Worm (Caenorhabditis elegans) whole organism, young adult: ENCODE measurements around the gene nuaf-1.

Experiments
- B0261.1 ChIP-seq: sonication (generic microtip); optimal IDR thresholded peaks from 2 replicates; lab custom pipeline; 2016; ENCODE audit warnings: mild to moderate bottlenecking, missing genetic modification characterization, moderate library complexity, missing compliant biosample characterization
- B0336.3 ChIP-seq: fragments of 200-800 bp; sonication (Bioruptor generic); IDR thresholded peaks from 2 replicates; pipeline ENCODE4 v1.3.6; 2022; ENCODE audit warnings: missing genetic modification characterization, missing compliant biosample characterization
- C06A6.2 ChIP-seq: fragments of 200-800 bp; sonication (Bioruptor generic); conservative IDR thresholded peaks from 2 replicates; pipeline ENCODE4 v1.3.6; 2022; ENCODE audit warnings: missing genetic modification characterization, missing compliant biosample characterization
- F10E7.11 ChIP-seq: sonication (generic microtip); optimal IDR thresholded peaks from 2 replicates; lab custom pipeline; 2017; ENCODE audit warnings: mild to moderate bottlenecking, missing genetic modification characterization, moderate library complexity, missing compliant biosample characterization
- F22D6.2 ChIP-seq: sonication (generic microtip); optimal IDR thresholded peaks from 2 replicates; lab custom pipeline; 2016; ENCODE audit warnings: mild to moderate bottlenecking, missing genetic modification characterization, missing compliant biosample characterization
- F33H1.4 ChIP-seq: fragments of 200-800 bp; sonication (Bioruptor generic); IDR thresholded peaks from 2 replicates; pipeline ENCODE4 v1.3.6; 2022; ENCODE audit warnings: missing genetic modification reagents, missing genetic modification characterization, missing compliant biosample characterization
- F52B5.7 ChIP-seq: sonication (generic microtip); optimal IDR thresholded peaks from 2 replicates; lab custom pipeline; 2016; ENCODE audit warnings: mild to moderate bottlenecking, missing genetic modification characterization, missing compliant biosample characterization
- F55B11.4 ChIP-seq: sonication (generic microtip); optimal IDR thresholded peaks from 2 replicates; lab custom pipeline; 2016; ENCODE audit warnings: missing compliant biosample characterization, missing genetic modification characterization, borderline replicate concordance; ENCODE audit not compliant: insufficient read depth
- K12H6.12 ChIP-seq: fragments of 200-800 bp; sonication (Bioruptor generic); optimal IDR thresholded peaks from 2 replicates; lab custom pipeline; 2018; ENCODE audit warnings: mild to moderate bottlenecking, missing genetic modification characterization, missing compliant biosample characterization
- T07F8.4 ChIP-seq: sonication (generic microtip); optimal IDR thresholded peaks from 2 replicates; lab custom pipeline; 2016; ENCODE audit warnings: mild to moderate bottlenecking, missing genetic modification characterization, moderate library complexity, missing compliant biosample characterization
- T26A5.8 ChIP-seq: sonication (generic microtip); optimal IDR thresholded peaks from 2 replicates; lab custom pipeline; 2016; ENCODE audit warnings: missing genetic modification characterization, missing compliant biosample characterization
- Y56A3A.18 ChIP-seq: fragments of 200-800 bp; sonication (Bioruptor generic); IDR thresholded peaks from 2 replicates; pipeline ENCODE4 v1.3.6; 2022; ENCODE audit warnings: missing genetic modification reagents, missing genetic modification characterization, missing compliant biosample characterization
- akir-1 ChIP-seq: fragments of 200-800 bp; sonication (Bioruptor generic); optimal IDR thresholded peaks from 2 replicates; lab custom pipeline; 2018; ENCODE audit warnings: mild to moderate bottlenecking, missing genetic modification characterization, moderate library complexity, missing compliant biosample characterization
- ama-1 ChIP-seq, 3 experiments: fragments of 150-350 bp in 1 of 3; sonication (generic microtip) in 2 of 3; optimal IDR thresholded peaks; 2 replicates each; lab custom pipeline; 2014 to 2018; ENCODE audit warnings: missing biosample characterization in 2 of 3, missing genetic modification characterization in 2 of 3, missing genetic modification reagents in 2 of 3
- aptf-3 ChIP-seq: fragments of 200-800 bp; sonication (Bioruptor generic); IDR thresholded peaks from 2 replicates; pipeline ENCODE4 v1.3.6; 2022; ENCODE audit warnings: missing genetic modification characterization, missing compliant biosample characterization
- bed-2 ChIP-seq: fragments of 200-800 bp; sonication (Bioruptor generic); IDR thresholded peaks from 2 replicates; pipeline ENCODE4 v1.3.6; 2022; ENCODE audit warnings: missing genetic modification reagents, missing genetic modification characterization, missing compliant biosample characterization
- ceh-27 ChIP-seq: fragments of 200-800 bp; sonication (Bioruptor generic); optimal IDR thresholded peaks from 2 replicates; lab custom pipeline; 2018; ENCODE audit warnings: mild to moderate bottlenecking, missing genetic modification characterization, moderate library complexity, missing compliant biosample characterization
- dox-1 ChIP-seq: fragments of 200-800 bp; sonication (Bioruptor generic); IDR thresholded peaks from 2 replicates; pipeline ENCODE4 v1.3.6; 2022; ENCODE audit warnings: missing genetic modification reagents, missing genetic modification characterization, missing compliant biosample characterization
- dpff-1 ChIP-seq: sonication (generic microtip); optimal IDR thresholded peaks from 2 replicates; lab custom pipeline; 2017; ENCODE audit warnings: mild to moderate bottlenecking, missing genetic modification characterization, missing compliant biosample characterization
- efl-1 ChIP-seq: fragments of 150-350 bp; optimal IDR thresholded peaks from 2 replicates; lab custom pipeline; 2014; ENCODE audit warnings: missing biosample characterization, missing genetic modification reagents, missing genetic modification characterization
- egrh-3 ChIP-seq: fragments of 200-800 bp; sonication (Bioruptor generic); IDR thresholded peaks from 2 replicates; pipeline ENCODE4 v1.3.6; 2022; ENCODE audit warnings: missing genetic modification reagents, missing genetic modification characterization, missing compliant biosample characterization
- ekl-4 ChIP-seq: fragments of 200-800 bp; sonication (Bioruptor generic); IDR thresholded peaks from 2 replicates; pipeline ENCODE4 v1.3.6; 2022; ENCODE audit warnings: missing genetic modification reagents, missing genetic modification characterization, missing compliant biosample characterization
- ets-4 ChIP-seq: fragments of 200-800 bp; sonication (Bioruptor generic); optimal IDR thresholded peaks from 2 replicates; lab custom pipeline; 2018; ENCODE audit warnings: mild to moderate bottlenecking, missing genetic modification characterization, missing compliant biosample characterization
- gei-17 ChIP-seq: fragments of 200-800 bp; sonication (Bioruptor generic); optimal IDR thresholded peaks from 2 replicates; lab custom pipeline; 2018; ENCODE audit warnings: mild to moderate bottlenecking, missing genetic modification characterization, missing compliant biosample characterization
- hlh-26 ChIP-seq: fragments of 200-800 bp; sonication (Bioruptor generic); conservative IDR thresholded peaks from 2 replicates; pipeline ENCODE4 v1.3.6; 2022; ENCODE audit warnings: missing genetic modification reagents, missing genetic modification characterization, missing compliant biosample characterization
- hrde-1 ChIP-seq: sonication (generic microtip); optimal IDR thresholded peaks from 2 replicates; lab custom pipeline; 2016; ENCODE audit warnings: missing genetic modification characterization, mild to moderate bottlenecking, missing compliant biosample characterization, moderate library complexity, missing genotype, missing genetic modification reagents, borderline replicate concordance
- hsf-1 ChIP-seq: fragments of 200-800 bp; sonication (Bioruptor generic); IDR thresholded peaks from 2 replicates; pipeline ENCODE4 v1.3.6; 2022; ENCODE audit warnings: missing genetic modification reagents, missing genetic modification characterization, missing compliant biosample characterization
- let-607 ChIP-seq, 2 experiments: fragments of 200-800 bp in 1 of 2; sonication (Bioruptor generic) in 1 of 2; sonication (generic microtip) in 1 of 2; optimal IDR thresholded peaks; 2 replicates each; lab custom pipeline; 2016 to 2018; ENCODE audit warnings: mild to moderate bottlenecking in 2 of 2, missing compliant biosample characterization in 2 of 2, missing genetic modification characterization in 2 of 2, moderate library complexity in 2 of 2, missing genotype in 1 of 2
- lin-54 ChIP-seq: fragments of 200-800 bp; sonication (Bioruptor generic); optimal IDR thresholded peaks from 2 replicates; lab custom pipeline; 2018; ENCODE audit warnings: mild to moderate bottlenecking, missing genetic modification characterization, missing compliant biosample characterization
- lsl-1 ChIP-seq: fragments of 200-800 bp; sonication (Bioruptor generic); optimal IDR thresholded peaks from 2 replicates; lab custom pipeline; 2018; ENCODE audit warnings: mild to moderate bottlenecking, missing genetic modification characterization, moderate library complexity, missing compliant biosample characterization
- madf-3 ChIP-seq: fragments of 200-800 bp; sonication (Bioruptor generic); IDR thresholded peaks from 2 replicates; pipeline ENCODE4 v1.3.6; 2022; ENCODE audit warnings: missing genetic modification reagents, missing genetic modification characterization, missing compliant biosample characterization
- nfyb-1 ChIP-seq: fragments of 200-800 bp; sonication (Bioruptor generic); IDR thresholded peaks from 2 replicates; pipeline ENCODE4 v1.3.6; 2022; ENCODE audit warnings: missing genetic modification reagents, missing genetic modification characterization, missing compliant biosample characterization
- nhr-27 ChIP-seq: fragments of 200-800 bp; sonication (Bioruptor generic); optimal IDR thresholded peaks from 2 replicates; lab custom pipeline; 2018; ENCODE audit warnings: mild to moderate bottlenecking, missing genetic modification characterization, moderate library complexity, missing compliant biosample characterization
- nhr-80 ChIP-seq: sonication (generic microtip); optimal IDR thresholded peaks from 2 replicates; lab custom pipeline; 2016; ENCODE audit warnings: missing genetic modification characterization, missing compliant biosample characterization
- pha-4 ChIP-seq: fragments of 150-350 bp; sonication (generic microtip); optimal IDR thresholded peaks from 2 replicates; lab custom pipeline; 2014; ENCODE audit warnings: missing biosample characterization, missing genetic modification reagents, missing genetic modification characterization
- rcor-1 ChIP-seq: fragments of 200-800 bp; sonication (Bioruptor generic); IDR thresholded peaks from 2 replicates; pipeline ENCODE4 v1.3.6; 2022; ENCODE audit warnings: missing genetic modification reagents, missing genetic modification characterization, missing compliant biosample characterization
- rec-8 ChIP-seq, 2 experiments: sonication (generic microtip); optimal IDR thresholded peaks; 2 replicates each; lab custom pipeline; 2016; ENCODE audit warnings: mild to moderate bottlenecking in 2 of 2, missing genetic modification characterization in 2 of 2, missing genetic modification reagents in 2 of 2, missing genotype in 2 of 2, missing biosample characterization in 1 of 2, missing compliant biosample characterization in 1 of 2, moderate library complexity in 1 of 2
- repo-1 ChIP-seq: sonication (generic microtip); optimal IDR thresholded peaks from 2 replicates; lab custom pipeline; 2017; ENCODE audit warnings: mild to moderate bottlenecking, missing genetic modification characterization, missing compliant biosample characterization
- snpc-4 ChIP-seq, 5 experiments: fragments of 150-350 bp in 1 of 5; sonication (generic microtip) in 4 of 5; optimal IDR thresholded peaks; 2 replicates each; lab custom pipeline; 2014 to 2018; ENCODE audit warnings: missing genetic modification characterization in 5 of 5, missing biosample characterization in 3 of 5, antibody characterized with exemption in 2 of 5, mild to moderate bottlenecking in 2 of 5, missing compliant biosample characterization in 2 of 5, missing genotype in 2 of 5, moderate library complexity in 2 of 5, missing genetic modification reagents in 1 of 5
- somi-1 ChIP-seq: fragments of 200-800 bp; sonication (Bioruptor generic); optimal IDR thresholded peaks from 2 replicates; lab custom pipeline; 2018; ENCODE audit warnings: mild to moderate bottlenecking, missing genetic modification characterization, missing compliant biosample characterization
- tlf-1 ChIP-seq: fragments of 200-800 bp; sonication (Bioruptor generic); optimal IDR thresholded peaks from 2 replicates; lab custom pipeline; 2018; ENCODE audit warnings: mild to moderate bottlenecking, missing genetic modification characterization, missing compliant biosample characterization
- unc-130 ChIP-seq: sonication (generic microtip); optimal IDR thresholded peaks from 2 replicates; lab custom pipeline; 2016; ENCODE audit warnings: missing genetic modification reagents, missing genetic modification characterization, missing compliant biosample characterization
- zfh-2 ChIP-seq: fragments of 200-800 bp; sonication (Bioruptor generic); conservative IDR thresholded peaks from 2 replicates; pipeline ENCODE4 v1.3.6; 2022; ENCODE audit warnings: missing genetic modification reagents, missing genetic modification characterization, missing compliant biosample characterization
- zim-3 ChIP-seq: sonication (generic microtip); optimal IDR thresholded peaks from 2 replicates; lab custom pipeline; 2017; ENCODE audit warnings: mild to moderate bottlenecking, missing genetic modification characterization, moderate library complexity, missing compliant biosample characterization
- ztf-18 ChIP-seq: sonication (generic microtip); optimal IDR thresholded peaks from 2 replicates; lab custom pipeline; 2016; ENCODE audit warnings: missing genotype, mild to moderate bottlenecking, missing genetic modification characterization, missing compliant biosample characterization
- ztf-22 ChIP-seq: fragments of 200-800 bp; sonication (Bioruptor generic); optimal IDR thresholded peaks from 2 replicates; lab custom pipeline; 2018; ENCODE audit warnings: mild to moderate bottlenecking, missing genetic modification characterization, moderate library complexity, missing compliant biosample characterization
- ztf-28 ChIP-seq: fragments of 200-800 bp; sonication (Bioruptor generic); IDR thresholded peaks from 2 replicates; pipeline ENCODE4 v1.3.6; 2022; ENCODE audit warnings: missing genetic modification reagents, missing genetic modification characterization, missing compliant biosample characterization

nuaf-1 gene

DNA sequence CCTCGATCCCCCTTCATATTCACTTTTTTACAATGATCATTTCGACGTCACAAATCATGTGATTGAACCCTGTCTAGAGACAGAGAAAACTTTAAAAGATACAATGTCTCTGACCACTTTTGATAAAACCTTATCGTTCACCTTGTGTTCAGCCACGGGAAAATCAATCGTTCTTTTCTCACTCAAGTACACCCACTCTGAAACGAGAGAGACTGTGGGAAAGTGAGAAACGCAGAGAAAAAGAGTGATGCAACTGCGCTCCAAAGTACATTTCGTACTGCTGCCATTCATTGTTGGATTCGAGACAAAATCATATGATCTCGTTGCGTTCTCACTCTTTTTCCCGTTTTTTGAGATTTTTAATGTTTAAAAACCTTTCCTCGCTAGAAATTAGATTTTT is 3.2 kb downstream of the nuaf-1 start (continued):
- TF ChIP-seq nhr-27 (tag; lab: Kevin White, UChicago): no peak
- TF ChIP-seq hsf-1 (GFP tag; lab: Robert Waterston, UW): peak; percentile 9; the same call in 1 of the 2 replicates
- TF ChIP-seq tlf-1 (GFP tag; lab: Kevin White, UChicago): peak; percentile 63
- TF ChIP-seq hlh-26 (GFP tag; lab: Robert Waterston, UW): no peak
- no peak for TF ChIP-seq aptf-3 (GFP tag; lab: Robert Waterston, UW)
- TF ChIP-seq lin-54 (GFP tag; lab: Kevin White, UChicago): peak; percentile 76
- 0 out of 2 replicates have a peak, but pooled peaks have one; percentile 67 for TF ChIP-seq Y56A3A.18 (GFP tag; lab: Robert Waterston, UW)
- TF ChIP-seq rec-8 (tag; optimal IDR thresholded peaks at IDR 0.05; lab: Kevin White, UChicago): no peak
- TF ChIP-seq dpff-1: no peak
- peak; percentile 68 for TF ChIP-seq ets-4
- TF ChIP-seq dox-1 (GFP tag; lab: Robert Waterston, UW): peak; percentile 83
- TF ChIP-seq B0261.1: no peak
- TF ChIP-seq nhr-80 (tag; lab: Kevin White, UChicago): peak; percentile 97
- TF ChIP-seq C06A6.2: peak; percentile 81
- TF ChIP-seq ceh-27 (GFP tag; lab: Kevin White, UChicago): peak; percentile 88
- TF ChIP-seq zim-3 (tag; lab: Kevin White, UChicago): no peak
- peak; percentile 5 for TF ChIP-seq ztf-22 (GFP tag; lab: Kevin White, UChicago)
- no peak for TF ChIP-seq ekl-4 (GFP tag; lab: Robert Waterston, UW)
- no peak for TF ChIP-seq T26A5.8 (tag; lab: Kevin White, UChicago)
- TF ChIP-seq unc-130 (GFP tag; lab: Kevin White, UChicago): no peak
- peak; percentile 57 for TF ChIP-seq B0336.3
- peak; percentile 82 for TF ChIP-seq somi-1
- TF ChIP-seq ama-1 (optimal IDR thresholded peaks at IDR 0.05; lab: Kevin White, UChicago): peak; percentile 18
- no peak for TF ChIP-seq ama-1 (GFP tag; optimal IDR thresholded peaks at IDR 0.05; lab: Kevin White, UChicago)
- 0 out of 2 replicates have a peak, but pooled peaks have one; percentile 68 for TF ChIP-seq madf-3
- TF ChIP-seq pha-4: peak; percentile 18
- TF ChIP-seq egrh-3 (GFP tag; lab: Robert Waterston, UW): 0 out of 2 replicates have a peak, but pooled peaks have one; percentile 10
- TF ChIP-seq efl-1 (GFP tag; lab: Kevin White, UChicago): no peak
- TF ChIP-seq F33H1.4 (GFP tag; lab: Robert Waterston, UW): peak; percentile 22; the same call in 1 of the 2 replicates
- TF ChIP-seq F52B5.7 (tag; lab: Kevin White, UChicago): peak; percentile 9
- TF ChIP-seq zfh-2: no peak; the same call in 1 of the 2 replicates
- peak; percentile 29 for TF ChIP-seq lsl-1 (GFP tag; lab: Kevin White, UChicago)
- peak; percentile 86 for TF ChIP-seq rcor-1 (GFP tag; lab: Robert Waterston, UW)
- peak; percentile 56 for TF ChIP-seq ztf-18 (tag; lab: Kevin White, UChicago)
- TF ChIP-seq K12H6.12 (tag; lab: Kevin White, UChicago): peak; percentile 34
- TF ChIP-seq F22D6.2 (tag; lab: Kevin White, UChicago): peak; percentile 65
- TF ChIP-seq hrde-1: no peak

DNA sequence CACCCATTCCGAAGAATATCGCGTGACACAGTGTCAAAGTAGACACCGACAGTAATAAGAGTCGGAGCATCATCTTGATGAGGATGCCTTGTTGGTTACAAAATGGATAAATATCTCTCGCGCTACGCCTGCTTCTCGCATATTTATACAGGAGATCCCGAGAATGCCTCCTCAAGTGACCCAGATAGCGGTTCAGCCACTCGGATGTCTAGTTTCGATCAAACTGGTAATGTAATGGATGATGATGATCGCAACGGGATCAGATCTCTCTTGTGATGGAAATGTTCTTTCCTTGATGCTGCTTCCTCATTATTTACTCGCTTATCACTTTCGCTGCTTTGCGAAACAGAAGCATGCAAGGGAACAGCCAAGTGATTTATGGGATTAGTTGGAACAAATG is 4.6 kb downstream of the nuaf-1 start, which contains the start of gene grl-17:
TSS of gene grl-17 (minus strand) at position 101 of the 400 bp plus-strand sequence.
- TF ChIP-seq B0336.3: no peak
- no peak for TF ChIP-seq repo-1 (tag; lab: Kevin White, UChicago)
- no peak for TF ChIP-seq nhr-80 (tag; lab: Kevin White, UChicago)
- no peak for TF ChIP-seq lin-54 (GFP tag; lab: Kevin White, UChicago)
- no peak for TF ChIP-seq T07F8.4 (tag; lab: Kevin White, UChicago)
- no peak for TF ChIP-seq nfyb-1 (GFP tag; lab: Robert Waterston, UW)
- no peak for TF ChIP-seq gei-17 (GFP tag; lab: Kevin White, UChicago)
- no peak for TF ChIP-seq F55B11.4
- TF ChIP-seq bed-2 (GFP tag; lab: Robert Waterston, UW): no peak
- no peak for TF ChIP-seq akir-1 (GFP tag; lab: Kevin White, UChicago)
- no peak for TF ChIP-seq rcor-1 (GFP tag; lab: Robert Waterston, UW)
- no peak for TF ChIP-seq F10E7.11 (tag; lab: Kevin White, UChicago)
- TF ChIP-seq ztf-28 (GFP tag; lab: Robert Waterston, UW): no peak
- TF ChIP-seq ets-4: no peak
- no peak for TF ChIP-seq egrh-3 (GFP tag; lab: Robert Waterston, UW)
- TF ChIP-seq let-607 (tag; optimal IDR thresholded peaks at IDR 0.05; lab: Kevin White, UChicago): no peak
- TF ChIP-seq snpc-4 (GFP tag; optimal IDR thresholded peaks at IDR 0.05; lab: Kevin White, UChicago): no peak
- no peak for TF ChIP-seq snpc-4 (tag; optimal IDR thresholded peaks at IDR 0.05; lab: Kevin White, UChicago)
- TF ChIP-seq F33H1.4 (GFP tag; lab: Robert Waterston, UW): no peak
